Worm (Caenorhabditis elegans) whole organism, early embryonic: ENCODE data around the gene T04B2.3.

Experiments
- B0310.2 ChIP-seq: sonication (generic microtip); optimal IDR thresholded peaks from 2 replicates; lab custom pipeline; 2016; ENCODE audit warnings: mild to moderate bottlenecking, missing genetic modification characterization, missing compliant biosample characterization
- F13C5.2 ChIP-seq: sonication (generic microtip); optimal IDR thresholded peaks from 2 replicates; lab custom pipeline; 2017; ENCODE audit warnings: mild to moderate bottlenecking, missing genetic modification characterization, inconsistent platforms, missing compliant biosample characterization
- aly-1 ChIP-seq: sonication (generic microtip); optimal IDR thresholded peaks from 2 replicates; lab custom pipeline; 2016; ENCODE audit warnings: missing genetic modification characterization, missing compliant biosample characterization
- ama-1 ChIP-seq: fragments of 150-350 bp; optimal IDR thresholded peaks from 2 replicates; lab custom pipeline; 2014
- ceh-13 ChIP-seq: fragments of 200-800 bp; sonication (Bioruptor generic); optimal IDR thresholded peaks from 2 replicates; lab custom pipeline; 2018; ENCODE audit warnings: mild to moderate bottlenecking, missing genetic modification characterization, missing compliant biosample characterization
- ceh-36 ChIP-seq: sonication (generic microtip); optimal IDR thresholded peaks from 2 replicates; lab custom pipeline; 2016; ENCODE audit warnings: missing genetic modification characterization, inconsistent platforms, missing compliant biosample characterization
- ets-7 ChIP-seq: sonication (generic microtip); optimal IDR thresholded peaks from 2 replicates; lab custom pipeline; 2016; ENCODE audit warnings: missing genotype, missing genetic modification characterization, missing compliant biosample characterization
- flt-1 ChIP-seq: fragments of 200-800 bp; sonication (Bioruptor generic); IDR thresholded peaks from 2 replicates; pipeline ENCODE4 v1.3.6; 2022; ENCODE audit warnings: missing genetic modification characterization, missing compliant biosample characterization
- hmbx-1 ChIP-seq: sonication (generic microtip); optimal IDR thresholded peaks from 2 replicates; lab custom pipeline; 2016; ENCODE audit warnings: mild to moderate bottlenecking, missing genetic modification characterization, missing compliant biosample characterization
- hmg-4 ChIP-seq: fragments of 200-800 bp; sonication (Bioruptor generic); optimal IDR thresholded peaks from 2 replicates; lab custom pipeline; 2018; ENCODE audit warnings: mild to moderate bottlenecking, missing genetic modification characterization, missing compliant biosample characterization
- hnd-1 ChIP-seq: sonication (generic microtip); optimal IDR thresholded peaks from 2 replicates; lab custom pipeline; 2016; ENCODE audit warnings: missing genetic modification characterization, missing compliant biosample characterization
- pes-1 ChIP-seq: fragments of 200-800 bp; sonication (Bioruptor generic); IDR thresholded peaks from 2 replicates; pipeline ENCODE4 v1.3.6; 2022; ENCODE audit warnings: missing genetic modification reagents, missing genetic modification characterization, missing compliant biosample characterization
- scrt-1 ChIP-seq: fragments of 200-800 bp; sonication (Bioruptor generic); IDR thresholded peaks from 2 replicates; pipeline ENCODE4 v1.3.6; 2022; ENCODE audit warnings: missing genetic modification characterization, missing compliant biosample characterization
- sea-1 ChIP-seq: fragments of 200-800 bp; sonication (Bioruptor generic); conservative IDR thresholded peaks from 2 replicates; pipeline ENCODE4 v1.3.6; 2022; ENCODE audit warnings: missing genetic modification characterization, missing compliant biosample characterization
- tbx-11 ChIP-seq: fragments of 200-800 bp; sonication (Bioruptor generic); IDR thresholded peaks from 2 replicates; pipeline ENCODE4 v1.3.6; 2022; ENCODE audit warnings: missing genetic modification characterization, missing compliant biosample characterization
- tbx-37 ChIP-seq: fragments of 200-800 bp; sonication (Bioruptor generic); conservative IDR thresholded peaks from 2 replicates; pipeline ENCODE4 v1.3.6; 2022; ENCODE audit warnings: missing genetic modification reagents, missing genetic modification characterization, missing compliant biosample characterization
- tra-4 ChIP-seq: sonication (generic microtip); optimal IDR thresholded peaks from 2 replicates; lab custom pipeline; 2017; ENCODE audit warnings: missing genetic modification characterization, missing compliant biosample characterization

T04B2.3 gene

DNA sequence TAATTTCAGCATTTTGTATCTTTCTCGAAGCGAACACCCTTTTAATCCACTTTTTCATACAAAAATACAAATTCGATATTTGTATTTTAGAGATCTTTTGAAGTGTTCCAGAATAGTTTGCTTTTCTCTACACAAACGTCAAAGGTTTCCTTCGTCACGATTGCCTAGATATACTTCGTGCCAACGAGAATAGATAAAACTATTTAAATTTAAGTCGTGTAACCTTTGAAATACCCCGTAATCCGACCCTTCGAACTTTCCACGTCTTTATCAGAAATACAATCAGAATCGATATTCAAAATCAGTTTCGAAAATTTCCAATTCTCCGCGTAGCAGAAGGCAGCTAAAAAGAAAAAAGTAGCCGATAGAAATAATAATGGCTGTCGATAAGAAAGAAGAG lies 43.1 kb downstream of the T04B2.3 start, which contains the start of gene ttbk-5:
TSS of gene ttbk-5 (plus strand) at position 301 of the 400 bp plus-strand sequence.
- TF ChIP-seq flt-1, result no peak
- TF ChIP-seq ets-7 (tag; lab: Kevin White, UChicago), result no peak

- TF ChIP-seq hmg-4 (no peak), tbx-37 (GFP tag; lab: Robert Waterston, UW) (no peak), scrt-1 (GFP tag; lab: Robert Waterston, UW) (no peak), pes-1 (GFP tag; lab: Robert Waterston, UW) (no peak), aly-1 (tag; lab: Kevin White, UChicago) (no peak), hmbx-1 (tag; lab: Kevin White, UChicago) (no peak), ama-1 (lab: Kevin White, UChicago) (no peak), B0310.2 (no peak), hnd-1 (tag; lab: Kevin White, UChicago) (no peak), ceh-13 (GFP tag; lab: Kevin White, UChicago) (no peak), F13C5.2 (tag; lab: Kevin White, UChicago) (no peak), tbx-11 (no peak), flt-1 (no peak), ceh-36 (no peak), tra-4 (tag; lab: Kevin White, UChicago) (no peak), sea-1 (GFP tag; lab: Robert Waterston, UW) (no peak), ets-7 (tag; lab: Kevin White, UChicago) (no peak)
Measured at ce11 chrIV:10095171-10095570, 48.0 kb downstream of the T04B2.3 start, which contains the start of the genes C04G2.5 and msp-36. TSS of gene C04G2.5 (minus strand) at chrIV:10095271. TSS of gene msp-36 (plus strand) at chrIV:10095433.

- TF ChIP-seq scrt-1 (GFP tag; lab: Robert Waterston, UW) (no peak), tbx-37 (GFP tag; lab: Robert Waterston, UW) (no peak), F13C5.2 (tag; lab: Kevin White, UChicago) (no peak), pes-1 (GFP tag; lab: Robert Waterston, UW) (no peak), sea-1 (GFP tag; lab: Robert Waterston, UW) (no peak)
Measured at ce11 chrIV:10096881-10097280, 49.7 kb downstream of the T04B2.3 start, which contains the start of gene dis-3. TSS of gene dis-3 (plus strand) at chrIV:10097202.
